Fruit fly (Drosophila melanogaster) whole organism, adult: ENCODE measurements around the gene RtGEF.

Experiments
- CG11617 ChIP-seq: fragments of 200-800 bp; sonication (Bioruptor generic); optimal IDR thresholded peaks from 2 replicates; lab custom pipeline; 2017; ENCODE audit warnings: mild to moderate bottlenecking, missing biosample characterization, missing genetic modification reagents, missing genetic modification characterization
- CG12768 ChIP-seq: fragments of 200-800 bp; sonication (Bioruptor generic); optimal IDR thresholded peaks from 2 replicates; lab custom pipeline; 2017; ENCODE audit warnings: missing biosample characterization, missing genetic modification characterization, mild to moderate bottlenecking, moderate library complexity, missing genetic modification reagents
- CG33017 ChIP-seq: fragments of 200-800 bp; sonication (Bioruptor generic); optimal IDR thresholded peaks from 2 replicates; lab custom pipeline; 2018; ENCODE audit warnings: missing biosample characterization, mild to moderate bottlenecking, missing genetic modification characterization, moderate library complexity
- CG5204 ChIP-seq: fragments of 200-800 bp; sonication (Bioruptor generic); optimal IDR thresholded peaks from 2 replicates; lab custom pipeline; 2016; ENCODE audit warnings: missing biosample characterization, missing genetic modification characterization
- Clk ChIP-seq: fragments of 200-800 bp; sonication (Bioruptor generic); optimal IDR thresholded peaks from 2 replicates; lab custom pipeline; 2017; ENCODE audit warnings: missing biosample characterization, missing genetic modification characterization
- kay ChIP-seq: fragments of 200-800 bp; sonication (Bioruptor generic); peaks from one replicate; lab custom pipeline; 2016; ENCODE audit warnings: missing biosample characterization, missing genetic modification characterization, borderline replicate concordance
- pad ChIP-seq: fragments of 200-800 bp; sonication (Bioruptor generic); optimal IDR thresholded peaks from 3 replicates; lab custom pipeline; 2017; ENCODE audit warnings: missing biosample characterization, missing genetic modification characterization, mild to moderate bottlenecking, moderate library complexity, missing genetic modification reagents

DNA sequence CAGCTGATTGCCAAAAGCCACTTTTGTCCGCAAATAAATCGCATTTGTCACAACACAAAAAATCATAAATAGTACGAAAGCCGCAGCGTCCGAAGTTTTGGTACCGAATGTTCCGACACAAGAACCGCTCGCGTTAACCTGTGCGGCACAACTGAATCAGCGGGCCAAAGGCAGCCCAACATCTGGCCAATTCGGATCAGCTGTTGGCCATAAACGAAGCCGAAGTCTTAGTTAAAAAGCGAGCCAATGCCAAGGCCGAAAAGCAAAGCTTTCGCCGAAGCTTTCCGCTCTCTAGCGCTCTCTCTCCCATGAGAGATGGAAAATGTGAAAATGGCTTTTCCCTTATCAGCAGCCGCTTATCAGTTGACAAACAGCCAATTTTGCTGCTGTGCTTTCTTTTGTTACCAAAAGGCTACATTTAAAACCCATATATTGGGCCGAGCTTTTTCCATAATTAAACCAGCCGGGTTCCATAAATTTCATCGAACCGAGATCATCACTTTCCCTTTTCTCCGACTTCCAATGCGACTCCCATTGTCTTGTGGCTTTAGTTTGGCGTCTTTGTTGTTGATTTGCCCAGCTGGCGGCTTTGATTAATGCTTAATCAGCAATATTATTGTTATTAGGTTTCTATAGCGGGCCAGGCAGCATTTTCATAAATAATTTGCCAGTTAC lies 32.0 kb downstream of the RtGEF start, which contains the start of gene CG16798:
- TF ChIP-seq CG5204: no peak
- TF ChIP-seq Clk (GFP tag; lab: Kevin White, UChicago): no peak
- TF ChIP-seq kay (GFP tag; lab: Kevin White, UChicago): no peak
- TF ChIP-seq CG12768 (GFP tag; lab: Kevin White, UChicago): no peak
- no peak for TF ChIP-seq CG33017 (tag; lab: Kevin White, UChicago)
- no peak for TF ChIP-seq CG11617 (GFP tag; lab: Kevin White, UChicago)
- TF ChIP-seq pad: no peak
